Fruit fly (Drosophila melanogaster) whole organism, pupa: ENCODE results near the gene CG11000.
A peak's percentile ranks its signal among the peaks of the same experiment; 100 is the strongest.

Experiments used
- CG15710 ChIP-seq: fragments of 200-800 bp; sonication (Bioruptor generic); optimal IDR thresholded peaks from 2 replicates; lab custom pipeline; 2018; ENCODE audit warnings: missing biosample characterization, mild to moderate bottlenecking, missing genetic modification characterization, moderate library complexity
- CG17806 ChIP-seq: fragments of 200-800 bp; sonication (Bioruptor generic); optimal IDR thresholded peaks from 2 replicates; lab custom pipeline; 2018; ENCODE audit warnings: missing biosample characterization, mild to moderate bottlenecking, missing genetic modification characterization, moderate library complexity
- CG4496 ChIP-seq: fragments of 200-800 bp; sonication (Bioruptor generic); IDR thresholded peaks from 3 replicates; pipeline ENCODE4 v1.3.6; 2022; ENCODE audit warnings: missing biosample characterization, missing genetic modification characterization
- CG8301 ChIP-seq: fragments of 200-800 bp; sonication (Bioruptor generic); optimal IDR thresholded peaks from 2 replicates; lab custom pipeline; 2018; ENCODE audit warnings: missing biosample characterization, mild to moderate bottlenecking, missing genetic modification characterization
- D1 ChIP-seq: fragments of 200-800 bp; sonication (Bioruptor generic); optimal IDR thresholded peaks from 2 replicates; lab custom pipeline; 2018; ENCODE audit warnings: missing biosample characterization, mild to moderate bottlenecking, missing genetic modification characterization, moderate library complexity
- EcR ChIP-seq: fragments of 200-800 bp; sonication (Bioruptor generic); optimal IDR thresholded peaks from 3 replicates; lab custom pipeline; 2019; ENCODE audit warnings: missing biosample characterization, missing genetic modification characterization, mild to moderate bottlenecking, moderate library complexity, missing genetic modification reagents
- Pif1B ChIP-seq: fragments of 200-800 bp; sonication (Bioruptor generic); optimal IDR thresholded peaks from 3 replicates; lab custom pipeline; 2016; ENCODE audit warnings: missing biosample characterization, missing genetic modification characterization
- Snoo ChIP-seq: fragments of 200-800 bp; sonication (Bioruptor generic); optimal IDR thresholded peaks from 3 replicates; lab custom pipeline; 2017; ENCODE audit warnings: missing biosample characterization, mild to moderate bottlenecking, missing genetic modification characterization, inconsistent platforms
- gl ChIP-seq: fragments of 200-800 bp; sonication (Bioruptor generic); optimal IDR thresholded peaks from 2 replicates; lab custom pipeline; 2018; ENCODE audit warnings: missing biosample characterization, mild to moderate bottlenecking, missing genetic modification characterization

DNA sequence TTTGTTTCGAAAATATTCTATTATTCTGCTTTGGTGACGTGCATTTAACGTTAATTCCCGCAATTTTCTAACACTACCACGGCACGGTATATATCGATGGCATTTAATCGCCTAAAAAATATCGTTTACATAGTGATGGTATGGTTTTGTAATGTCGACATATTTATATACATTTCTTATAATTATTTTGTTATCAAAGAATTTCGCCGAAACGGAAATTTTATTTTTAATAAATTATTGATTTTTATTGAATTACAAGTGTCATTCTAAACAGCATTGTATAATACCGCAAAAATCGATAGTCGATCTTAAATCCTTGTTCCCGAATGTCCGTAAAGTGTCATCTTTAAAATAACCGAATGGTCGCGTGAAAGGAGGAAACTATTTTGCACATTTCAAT lies 22.3 kb downstream of the CG11000 start, which contains the start of the genes Sec20 and dgrn:
- TF ChIP-seq D1 (tag; lab: Kevin White, UChicago) (no peak), CG8301 (tag; lab: Kevin White, UChicago) (no peak), Snoo (tag; lab: Kevin White, UChicago) (peak; percentile 48), CG17806 (tag; lab: Kevin White, UChicago) (peak; percentile 55), CG4496 (GFP tag; lab: Robert Waterston, UW) (no peak), Pif1B (GFP tag; lab: Kevin White, UChicago) (peak; percentile 55), EcR (GFP tag; lab: Kevin White, UChicago) (no peak), CG15710 (peak; percentile 60), gl (tag; lab: Kevin White, UChicago) (no peak)
